Fruit fly (Drosophila melanogaster) whole organism, pupa: ENCODE data around the gene Urm1.

Experiments
- CG12605 ChIP-seq: fragments of 200-800 bp; sonication (Bioruptor generic); IDR thresholded peaks from 2 replicates; pipeline ENCODE4 v1.3.6; 2022; ENCODE audit warnings: missing biosample characterization, missing genetic modification characterization
- CG15710 ChIP-seq: fragments of 200-800 bp; sonication (Bioruptor generic); optimal IDR thresholded peaks from 2 replicates; lab custom pipeline; 2018; ENCODE audit warnings: missing biosample characterization, mild to moderate bottlenecking, missing genetic modification characterization, moderate library complexity
- CG17806 ChIP-seq: fragments of 200-800 bp; sonication (Bioruptor generic); optimal IDR thresholded peaks from 2 replicates; lab custom pipeline; 2018; ENCODE audit warnings: missing biosample characterization, mild to moderate bottlenecking, missing genetic modification characterization, moderate library complexity
- CG32121 ChIP-seq: fragments of 200-800 bp; sonication (Bioruptor generic); IDR thresholded peaks from 2 replicates; pipeline ENCODE4 v1.3.6; 2022; ENCODE audit warnings: missing biosample characterization, missing genetic modification characterization
- CG34367 ChIP-seq: fragments of 200-800 bp; sonication (Bioruptor generic); optimal IDR thresholded peaks from 2 replicates; lab custom pipeline; 2018; ENCODE audit warnings: missing biosample characterization, mild to moderate bottlenecking, missing genetic modification characterization
- CG8159 ChIP-seq: fragments of 200-800 bp; sonication (Bioruptor generic); optimal IDR thresholded peaks from 3 replicates; lab custom pipeline; 2018; ENCODE audit warnings: missing biosample characterization, mild to moderate bottlenecking, missing genetic modification characterization, moderate library complexity
- EcR ChIP-seq: fragments of 200-800 bp; sonication (Bioruptor generic); optimal IDR thresholded peaks from 3 replicates; lab custom pipeline; 2019; ENCODE audit warnings: missing biosample characterization, missing genetic modification characterization, mild to moderate bottlenecking, moderate library complexity, missing genetic modification reagents
- Pif1B ChIP-seq: fragments of 200-800 bp; sonication (Bioruptor generic); optimal IDR thresholded peaks from 3 replicates; lab custom pipeline; 2016; ENCODE audit warnings: missing biosample characterization, missing genetic modification characterization
- Snoo ChIP-seq: fragments of 200-800 bp; sonication (Bioruptor generic); optimal IDR thresholded peaks from 3 replicates; lab custom pipeline; 2017; ENCODE audit warnings: missing biosample characterization, mild to moderate bottlenecking, missing genetic modification characterization, inconsistent platforms
- fd96Ca ChIP-seq: fragments of 200-800 bp; sonication (Bioruptor generic); IDR thresholded peaks from 3 replicates; pipeline ENCODE4 v1.3.6; 2022; ENCODE audit warnings: missing biosample characterization, missing genetic modification characterization
- rn ChIP-seq: fragments of 200-800 bp; sonication (Bioruptor generic); IDR thresholded peaks from 2 replicates; pipeline ENCODE4 v1.3.6; 2022; ENCODE audit warnings: missing biosample characterization, missing genetic modification characterization

Urm1 gene

dm6 chr3L:7590898-7591297 is 49.3 kb downstream of the Urm1 start, which contains the start of gene t-Grip84:
TSS of gene t-Grip84 (minus strand) at chr3L:7590998.
- TF ChIP-seq CG15710 = no peak
- TF ChIP-seq rn (GFP tag; lab: Robert Waterston, UW) = no peak
- no peak for TF ChIP-seq Snoo
- TF ChIP-seq CG12605 (GFP tag; lab: Robert Waterston, UW) = no peak
- no peak for TF ChIP-seq CG17806 (tag; lab: Kevin White, UChicago)
- TF ChIP-seq EcR = no peak
- no peak for TF ChIP-seq Pif1B (GFP tag; lab: Kevin White, UChicago)
- no peak for TF ChIP-seq CG8159
- no peak for TF ChIP-seq CG34367 (tag; lab: Kevin White, UChicago)
- no peak for TF ChIP-seq fd96Ca (GFP tag; lab: Robert Waterston, UW)
- no peak for TF ChIP-seq CG32121
- TF ChIP-seq, all 21 proteins: peak for 0
